Worm (Caenorhabditis elegans) whole organism, L1 larva: ENCODE data around the gene irg-6.

Source experiments
- C04F5.9 ChIP-seq: sonication (generic microtip); optimal IDR thresholded peaks from 2 replicates; lab custom pipeline; 2016; ENCODE audit warnings: missing genetic modification characterization, missing compliant biosample characterization
- C34B4.2 ChIP-seq: sonication (generic microtip); optimal IDR thresholded peaks from 2 replicates; lab custom pipeline; 2017; ENCODE audit warnings: mild to moderate bottlenecking, missing genetic modification characterization, missing compliant biosample characterization
- ama-1 ChIP-seq: fragments of 150-350 bp; optimal IDR thresholded peaks from 2 replicates; lab custom pipeline; 2014
- blmp-1 ChIP-seq: fragments of 150-350 bp; optimal IDR thresholded peaks from 2 replicates; lab custom pipeline; 2014; ENCODE audit warnings: missing biosample characterization, missing genetic modification characterization
- ceh-88 ChIP-seq: fragments of 200-800 bp; sonication (Bioruptor generic); IDR thresholded peaks from 2 replicates; pipeline ENCODE4 v1.3.6; 2022; ENCODE audit warnings: missing genetic modification characterization, missing compliant biosample characterization
- dsc-1 ChIP-seq: sonication (generic microtip); optimal IDR thresholded peaks from 2 replicates; lab custom pipeline; 2016; ENCODE audit warnings: mild to moderate bottlenecking, missing genetic modification characterization, missing compliant biosample characterization
- efl-1 ChIP-seq, 4 experiments: fragments of 150-350 bp; optimal IDR thresholded peaks in 3 of 4; peaks in 1 of 4; 1 replicate in 1 of 4; 2 replicates in 3 of 4; lab custom pipeline; 2014; ENCODE audit warnings: missing biosample characterization in 2 of 4, missing genetic modification characterization in 2 of 4, missing genetic modification reagents in 2 of 4
- efl-3 ChIP-seq: fragments of 200-800 bp; sonication (Bioruptor generic); optimal IDR thresholded peaks from 2 replicates; lab custom pipeline; 2018; ENCODE audit warnings: mild to moderate bottlenecking, missing genetic modification characterization, missing compliant biosample characterization
- egl-13 ChIP-seq: sonication (generic microtip); optimal IDR thresholded peaks from 2 replicates; lab custom pipeline; 2016; ENCODE audit warnings: missing genotype, missing genetic modification reagents, missing genetic modification characterization, missing compliant biosample characterization
- elt-2 ChIP-seq: sonication (generic microtip); optimal IDR thresholded peaks from 2 replicates; lab custom pipeline; 2016; ENCODE audit warnings: missing genetic modification characterization, mild to moderate bottlenecking, inconsistent platforms, missing compliant biosample characterization, missing genetic modification reagents
- ets-5 ChIP-seq: fragments of 200-800 bp; sonication (Bioruptor generic); IDR thresholded peaks from 2 replicates; pipeline ENCODE4 v1.3.6; 2022; ENCODE audit warnings: missing genetic modification characterization, missing compliant biosample characterization
- fkh-4 ChIP-seq: sonication (generic microtip); optimal IDR thresholded peaks from 2 replicates; lab custom pipeline; 2016; ENCODE audit warnings: missing compliant biosample characterization, missing genetic modification characterization, borderline replicate concordance
- hlh-17 ChIP-seq: fragments of 200-800 bp; sonication (Bioruptor generic); optimal IDR thresholded peaks from 2 replicates; lab custom pipeline; 2018; ENCODE audit warnings: missing genetic modification characterization, mild to moderate bottlenecking, missing compliant biosample characterization, moderate library complexity, borderline replicate concordance
- isw-1 ChIP-seq: fragments of 200-800 bp; sonication (Bioruptor generic); IDR thresholded peaks from 2 replicates; pipeline ENCODE4 v1.3.6; 2022; ENCODE audit warnings: missing genetic modification characterization, missing compliant biosample characterization
- jun-1 ChIP-seq: fragments of 150-350 bp; optimal IDR thresholded peaks from 2 replicates; lab custom pipeline; 2014; ENCODE audit warnings: missing biosample characterization, missing genetic modification reagents, missing genetic modification characterization
- lin-35 ChIP-seq, 2 experiments: fragments of 150-350 bp; optimal IDR thresholded peaks; 2 replicates each; lab custom pipeline; 2014; ENCODE audit warnings: missing biosample characterization in 2 of 2, missing genetic modification characterization in 2 of 2, missing genetic modification reagents in 2 of 2
- lir-3 ChIP-seq: sonication (generic microtip); optimal IDR thresholded peaks from 2 replicates; lab custom pipeline; 2016; ENCODE audit warnings: mild to moderate bottlenecking, missing genetic modification characterization, moderate library complexity, missing compliant biosample characterization; ENCODE audit not compliant: poor library complexity
- mep-1 ChIP-seq: fragments of 150-350 bp; optimal IDR thresholded peaks from 2 replicates; lab custom pipeline; 2014; ENCODE audit warnings: missing biosample characterization, missing genetic modification characterization
- nhr-11 ChIP-seq: fragments of 150-350 bp; optimal IDR thresholded peaks from 2 replicates; lab custom pipeline; 2014; ENCODE audit warnings: missing biosample characterization, missing genetic modification characterization
- nhr-20 ChIP-seq: sonication (generic microtip); optimal IDR thresholded peaks from 2 replicates; lab custom pipeline; 2016; ENCODE audit warnings: mild to moderate bottlenecking, missing genetic modification characterization, missing compliant biosample characterization
- nhr-47 ChIP-seq: sonication (generic microtip); optimal IDR thresholded peaks from 2 replicates; lab custom pipeline; 2016; ENCODE audit warnings: mild to moderate bottlenecking, missing genetic modification characterization, moderate library complexity, missing compliant biosample characterization
- nhr-71 ChIP-seq: sonication (generic microtip); optimal IDR thresholded peaks from 2 replicates; lab custom pipeline; 2016; ENCODE audit warnings: mild to moderate bottlenecking, missing genetic modification characterization, moderate library complexity, missing compliant biosample characterization
- nhr-85 ChIP-seq: sonication (generic microtip); peaks from one replicate; lab custom pipeline; 2016; ENCODE audit warnings: missing genetic modification characterization, inconsistent platforms, missing compliant biosample characterization
- pax-3 ChIP-seq: fragments of 200-800 bp; sonication (Bioruptor generic); optimal IDR thresholded peaks from 2 replicates; lab custom pipeline; 2018; ENCODE audit warnings: mild to moderate bottlenecking, missing genetic modification characterization, moderate library complexity, missing compliant biosample characterization
- pqm-1 ChIP-seq: sonication (generic microtip); optimal IDR thresholded peaks from 3 replicates; lab custom pipeline; 2017; ENCODE audit warnings: missing biosample characterization, missing genetic modification characterization
- swsn-7 ChIP-seq: sonication (generic microtip); optimal IDR thresholded peaks from 2 replicates; lab custom pipeline; 2016; ENCODE audit warnings: missing genetic modification characterization, missing compliant biosample characterization
- unc-130 ChIP-seq: fragments of 150-350 bp; optimal IDR thresholded peaks from 2 replicates; lab custom pipeline; 2017; ENCODE audit warnings: missing biosample characterization, missing genetic modification characterization, inconsistent platforms
- unc-62 ChIP-seq: fragments of 150-350 bp; optimal IDR thresholded peaks from 2 replicates; lab custom pipeline; 2014; ENCODE audit warnings: missing biosample characterization, missing genetic modification reagents, missing genetic modification characterization
- unc-86 ChIP-seq: sonication (generic microtip); optimal IDR thresholded peaks from 2 replicates; lab custom pipeline; 2016; ENCODE audit warnings: missing genetic modification characterization, missing compliant biosample characterization
- unc-98 ChIP-seq: fragments of 200-800 bp; sonication (Bioruptor generic); IDR thresholded peaks from 2 replicates; pipeline ENCODE4 v1.3.6; 2022; ENCODE audit warnings: missing genetic modification characterization, missing compliant biosample characterization
- xbp-1 ChIP-seq: sonication (generic microtip); optimal IDR thresholded peaks from 2 replicates; lab custom pipeline; 2016; ENCODE audit warnings: missing genetic modification characterization, missing compliant biosample characterization
- zip-4 ChIP-seq: fragments of 200-800 bp; sonication (Bioruptor generic); optimal IDR thresholded peaks from 2 replicates; lab custom pipeline; 2018; ENCODE audit warnings: mild to moderate bottlenecking, missing genetic modification characterization, moderate library complexity, missing compliant biosample characterization
- ztf-11 ChIP-seq, 2 experiments: sonication (generic microtip); optimal IDR thresholded peaks; 2 replicates each; lab custom pipeline; 2016 to 2017; ENCODE audit warnings: missing genetic modification characterization in 2 of 2, missing biosample characterization in 1 of 2, missing compliant biosample characterization in 1 of 2

The irg-6 gene

ce11 chrIV:12869383-12869782, 45.4 kb downstream of the irg-6 start:
- peak; percentile 34 for TF ChIP-seq elt-2
- TF ChIP-seq lir-3 (tag; lab: Kevin White, UChicago), result no peak
- TF ChIP-seq, all 84 proteins: peak for 1

DNA sequence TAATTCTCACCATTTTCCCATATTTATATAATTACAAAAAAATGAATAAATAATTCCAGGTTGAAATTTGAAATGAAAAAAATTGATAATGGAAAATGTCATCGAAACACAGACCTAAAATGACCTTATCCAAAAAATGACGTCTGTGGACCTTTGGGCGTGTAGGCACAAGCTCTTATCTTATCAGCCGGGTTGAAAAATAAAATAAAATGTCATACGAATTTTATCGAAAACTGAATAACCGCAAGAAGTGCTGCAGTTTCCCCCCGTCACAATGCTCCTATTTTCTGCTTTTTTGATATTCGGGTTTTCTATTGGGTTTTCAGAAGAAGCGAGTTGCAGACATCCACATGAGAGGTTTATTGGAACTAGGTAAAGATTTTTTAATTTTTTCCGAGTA, 48.9 kb downstream of the irg-6 start, which contains the start of gene clec-186:
clec-186 (plus strand) TSS at position 226 of the 400 bp plus-strand sequence.
- TF ChIP-seq nhr-85 (tag; lab: Kevin White, UChicago) (no peak), nhr-11 (tag; lab: Kevin White, UChicago) (no peak), C34B4.2 (tag; lab: Kevin White, UChicago) (no peak), ztf-11 (tag; optimal IDR thresholded peaks at IDR 0.05; lab: Kevin White, UChicago) (no peak), nhr-20 (tag; lab: Kevin White, UChicago) (peak; percentile 18), jun-1 (tag; lab: Kevin White, UChicago) (peak; percentile 5), egl-13 (no peak), hlh-17 (GFP tag; lab: Kevin White, UChicago) (no peak), unc-86 (tag; lab: Kevin White, UChicago) (no peak), lir-3 (tag; lab: Kevin White, UChicago) (no peak), swsn-7 (tag; lab: Kevin White, UChicago) (no peak), isw-1 (GFP tag; lab: Robert Waterston, UW) (no peak), ets-5 (no peak), unc-98 (no peak), elt-2 (peak; percentile 97), blmp-1 (tag; lab: Kevin White, UChicago) (no peak), efl-3 (GFP tag; lab: Kevin White, UChicago) (no peak), lin-35 (GFP tag; optimal IDR thresholded peaks at IDR 0.05; lab: Kevin White, UChicago) (no peak), ama-1 (lab: Kevin White, UChicago) (no peak), efl-1 (optimal IDR thresholded peaks at IDR 0.05; lab: Kevin White, UChicago) (no peak), efl-1 (GFP tag; optimal IDR thresholded peaks at IDR 0.05 in 1 of 2; lab: Kevin White, UChicago) (peak in 1 of 2 experiments; percentile 20), pqm-1 (tag; lab: Kevin White, UChicago) (peak; percentile 40), ceh-88 (no peak), nhr-71 (tag; lab: Kevin White, UChicago) (no peak), unc-62 (no peak), pax-3 (tag; lab: Kevin White, UChicago) (peak; percentile 45), nhr-47 (no peak), unc-130 (tag; lab: Kevin White, UChicago) (no peak), xbp-1 (tag; lab: Kevin White, UChicago) (no peak), C04F5.9 (tag; lab: Kevin White, UChicago) (no peak), mep-1 (no peak), zip-4 (GFP tag; lab: Kevin White, UChicago) (no peak), dsc-1 (tag; lab: Kevin White, UChicago) (no peak), fkh-4 (no peak)
